Worm (Caenorhabditis elegans) whole organism, L3 larva: ENCODE measurements around the gene T25E4.2.

Experiments
- R02D3.7 ChIP-seq: fragments of 150-350 bp; optimal IDR thresholded peaks from 2 replicates; lab custom pipeline; 2014; ENCODE audit warnings: missing biosample characterization, missing genetic modification characterization
- ceh-16 ChIP-seq: sonication (generic microtip); optimal IDR thresholded peaks from 2 replicates; lab custom pipeline; 2017; ENCODE audit warnings: missing biosample characterization, missing genetic modification characterization
- ceh-28 ChIP-seq: fragments of 150-350 bp; optimal IDR thresholded peaks from 2 replicates; lab custom pipeline; 2014; ENCODE audit warnings: missing biosample characterization, missing genetic modification reagents, missing genetic modification characterization
- ceh-82 ChIP-seq: fragments of 150-350 bp; optimal IDR thresholded peaks from 2 replicates; lab custom pipeline; 2014; ENCODE audit warnings: missing biosample characterization, missing genetic modification characterization
- ceh-9 ChIP-seq: sonication (generic microtip); optimal IDR thresholded peaks from 2 replicates; lab custom pipeline; 2018; ENCODE audit warnings: missing biosample characterization, missing genetic modification characterization
- egl-5 ChIP-seq: fragments of 150-350 bp; optimal IDR thresholded peaks from 2 replicates; lab custom pipeline; 2017; ENCODE audit warnings: missing biosample characterization, missing genetic modification reagents, missing genetic modification characterization, inconsistent platforms
- elt-1 ChIP-seq: fragments of 150-350 bp; optimal IDR thresholded peaks from 2 replicates; lab custom pipeline; 2014; ENCODE audit warnings: missing biosample characterization, missing genetic modification characterization
- elt-2 ChIP-seq: sonication (generic microtip); optimal IDR thresholded peaks from 2 replicates; lab custom pipeline; 2016; ENCODE audit warnings: missing genetic modification reagents, mild to moderate bottlenecking, missing genetic modification characterization, missing compliant biosample characterization
- elt-3 ChIP-seq, 3 experiments: fragments of 150-350 bp in 1 of 3; sonication (generic microtip) in 2 of 3; optimal IDR thresholded peaks; 2 replicates in 2 of 3; 4 replicates in 1 of 3; lab custom pipeline; 2014 to 2017; ENCODE audit warnings: missing biosample characterization in 3 of 3, missing genetic modification characterization in 3 of 3
- eor-1 ChIP-seq, 2 experiments: fragments of 150-350 bp; optimal IDR thresholded peaks; 2 replicates each; lab custom pipeline; 2014 to 2018; ENCODE audit warnings: missing biosample characterization in 2 of 2, missing genetic modification characterization in 2 of 2
- fkh-10 ChIP-seq: sonication (generic microtip); optimal IDR thresholded peaks from 2 replicates; lab custom pipeline; 2017; ENCODE audit warnings: missing biosample characterization, missing genetic modification reagents, missing genetic modification characterization
- hmg-11 ChIP-seq: sonication (generic microtip); optimal IDR thresholded peaks from 2 replicates; lab custom pipeline; 2016; ENCODE audit warnings: missing genetic modification characterization, missing compliant biosample characterization
- jun-1 ChIP-seq: fragments of 150-350 bp; optimal IDR thresholded peaks from 2 replicates; lab custom pipeline; 2014; ENCODE audit warnings: missing biosample characterization, missing genetic modification reagents, missing genetic modification characterization
- mdl-1 ChIP-seq: fragments of 150-350 bp; optimal IDR thresholded peaks from 2 replicates; lab custom pipeline; 2014; ENCODE audit warnings: missing biosample characterization, missing genetic modification characterization
- mml-1 ChIP-seq: fragments of 150-350 bp; sonication (generic microtip); optimal IDR thresholded peaks from 3 replicates; lab custom pipeline; 2014; ENCODE audit warnings: missing biosample characterization, missing genetic modification characterization
- nfya-1 ChIP-seq: sonication (generic microtip); optimal IDR thresholded peaks from 2 replicates; lab custom pipeline; 2017; ENCODE audit warnings: missing genetic modification characterization, mild to moderate bottlenecking, missing compliant biosample characterization, antibody characterized with exemption, moderate library complexity; ENCODE audit not compliant: insufficient read depth
- nhr-11 ChIP-seq: fragments of 150-350 bp; optimal IDR thresholded peaks from 2 replicates; lab custom pipeline; 2014; ENCODE audit warnings: missing biosample characterization, missing genetic modification characterization
- nhr-23 ChIP-seq: fragments of 150-350 bp; optimal IDR thresholded peaks from 2 replicates; lab custom pipeline; 2014; ENCODE audit warnings: missing biosample characterization, missing genetic modification reagents, missing genetic modification characterization
- nhr-237 ChIP-seq: fragments of 150-350 bp; optimal IDR thresholded peaks from 2 replicates; lab custom pipeline; 2014; ENCODE audit warnings: missing biosample characterization, missing genetic modification characterization
- nhr-25 ChIP-seq: sonication (generic microtip); optimal IDR thresholded peaks from 2 replicates; lab custom pipeline; 2017; ENCODE audit warnings: missing biosample characterization, missing genetic modification characterization
- nhr-28 ChIP-seq: fragments of 150-350 bp; optimal IDR thresholded peaks from 2 replicates; lab custom pipeline; 2014; ENCODE audit warnings: missing biosample characterization, missing genetic modification characterization
- nhr-67 ChIP-seq: fragments of 150-350 bp; optimal IDR thresholded peaks from 2 replicates; lab custom pipeline; 2014; ENCODE audit warnings: missing biosample characterization, missing genetic modification characterization
- nhr-76 ChIP-seq: fragments of 150-350 bp; sonication (generic microtip); optimal IDR thresholded peaks from 5 replicates; lab custom pipeline; 2014; ENCODE audit warnings: missing biosample characterization, missing genetic modification characterization
- pha-4 ChIP-seq: fragments of 150-350 bp; optimal IDR thresholded peaks from 2 replicates; lab custom pipeline; 2014; ENCODE audit warnings: missing biosample characterization, missing genetic modification reagents, missing genetic modification characterization
- pqm-1 ChIP-seq: fragments of 150-350 bp; optimal IDR thresholded peaks from 2 replicates; lab custom pipeline; 2017; ENCODE audit warnings: missing biosample characterization, missing genetic modification characterization, inconsistent platforms
- sea-2 ChIP-seq: fragments of 150-350 bp; sonication (generic microtip); optimal IDR thresholded peaks from 4 replicates; lab custom pipeline; 2014; ENCODE audit warnings: missing biosample characterization, missing genetic modification reagents, missing genetic modification characterization
- skn-1 ChIP-seq: fragments of 150-350 bp; optimal IDR thresholded peaks from 2 replicates; lab custom pipeline; 2014; ENCODE audit warnings: missing biosample characterization, missing genetic modification characterization
- snpc-4 ChIP-seq: fragments of 150-350 bp; optimal IDR thresholded peaks from 2 replicates; lab custom pipeline; 2014; ENCODE audit warnings: missing biosample characterization, missing genetic modification characterization
- tbx-2 ChIP-seq: sonication (generic microtip); optimal IDR thresholded peaks from 2 replicates; lab custom pipeline; 2016; ENCODE audit warnings: mild to moderate bottlenecking, missing genetic modification characterization, missing compliant biosample characterization
- unc-39 ChIP-seq: sonication (generic microtip); optimal IDR thresholded peaks from 4 replicates; lab custom pipeline; 2017; ENCODE audit warnings: missing biosample characterization, missing genetic modification characterization
- unc-62 ChIP-seq: fragments of 150-350 bp; sonication (generic microtip); optimal IDR thresholded peaks from 4 replicates; lab custom pipeline; 2014; ENCODE audit warnings: missing biosample characterization, missing genetic modification reagents, missing genetic modification characterization
- zag-1 ChIP-seq: fragments of 150-350 bp; optimal IDR thresholded peaks from 2 replicates; lab custom pipeline; 2014; ENCODE audit warnings: missing biosample characterization, missing genetic modification characterization
- ztf-11 ChIP-seq: fragments of 150-350 bp; optimal IDR thresholded peaks from 2 replicates; lab custom pipeline; 2014; ENCODE audit warnings: missing biosample characterization, missing genetic modification characterization
- ztf-4 ChIP-seq: fragments of 150-350 bp; optimal IDR thresholded peaks from 2 replicates; lab custom pipeline; 2014; ENCODE audit warnings: missing biosample characterization, missing genetic modification characterization

The T25E4.2 gene

ce11 chrII:5591558-5591957, 9.3 kb upstream of the T25E4.2 start:
- TF ChIP-seq mml-1 (no peak), sea-2 (GFP tag; lab: Kevin White, UChicago) (no peak), ztf-4 (tag; lab: Kevin White, UChicago) (no peak), R02D3.7 (tag; lab: Kevin White, UChicago) (no peak), ceh-28 (tag; lab: Kevin White, UChicago) (no peak), elt-2 (tag; lab: Kevin White, UChicago) (no peak), nhr-23 (no peak), nhr-28 (no peak), zag-1 (tag; lab: Kevin White, UChicago) (no peak), unc-62 (GFP tag; lab: Kevin White, UChicago) (no peak), tbx-2 (tag; lab: Kevin White, UChicago) (no peak), elt-1 (no peak)
- TF ChIP-seq, all 47 proteins: peak for 0

- TF ChIP-seq nhr-11 (tag; lab: Kevin White, UChicago) (no peak), elt-2 (tag; lab: Kevin White, UChicago) (peak; percentile 5)
Observed at ce11 chrII:5589690-5590089, 7.5 kb upstream of the T25E4.2 start, which contains the start of gene C17G10.13. C17G10.13 (minus strand) TSS chrII:5589790.

ce11 chrII:5587794-5588193, 5.6 kb upstream of the T25E4.2 start:
- no peak for TF ChIP-seq jun-1 (tag; lab: Kevin White, UChicago)
- TF ChIP-seq nhr-76, result no peak
- TF ChIP-seq nfya-1 (tag; lab: Kevin White, UChicago), result no peak
- no peak for TF ChIP-seq skn-1
- no peak for TF ChIP-seq ztf-11 (tag; lab: Kevin White, UChicago)

ce11 chrII:5585788-5586187, 3.6 kb upstream of the T25E4.2 start, which contains the start of gene lys-8:
lys-8 (plus strand) TSS chrII:5586178.
- TF ChIP-seq nhr-67 (no peak), elt-2 (tag; lab: Kevin White, UChicago) (peak; percentile 100), nhr-237 (no peak), eor-1 (tag; optimal IDR thresholded peaks at IDR 0.05; lab: Kevin White, UChicago) (no peak), pha-4 (tag; lab: Kevin White, UChicago) (peak; percentile 65), ceh-82 (tag; lab: Kevin White, UChicago) (no peak), pqm-1 (peak; percentile 97), egl-5 (no peak), jun-1 (tag; lab: Kevin White, UChicago) (peak; percentile 52), skn-1 (no peak), fkh-10 (GFP tag; lab: Kevin White, UChicago) (no peak), unc-39 (tag; lab: Kevin White, UChicago) (no peak), mml-1 (no peak), hmg-11 (no peak), snpc-4 (peak; percentile 13)

- TF ChIP-seq pha-4 (tag; lab: Kevin White, UChicago), result peak; percentile 58
- TF ChIP-seq eor-1 (tag; optimal IDR thresholded peaks at IDR 0.05; lab: Kevin White, UChicago), result no peak
Observed at ce11 chrII:5579236-5579635, 3.0 kb downstream of the T25E4.2 start.

ce11 chrII:5578714-5579113, 3.5 kb downstream of the T25E4.2 start:
- TF ChIP-seq ztf-4 (tag; lab: Kevin White, UChicago) (no peak), sea-2 (GFP tag; lab: Kevin White, UChicago) (no peak), nhr-25 (tag; lab: Kevin White, UChicago) (no peak), nfya-1 (tag; lab: Kevin White, UChicago) (no peak), mdl-1 (no peak), unc-39 (tag; lab: Kevin White, UChicago) (no peak), ceh-16 (no peak), elt-3 (tag; optimal IDR thresholded peaks at IDR 0.05; lab: Kevin White, UChicago) (no peak), nhr-67 (no peak), mml-1 (no peak), egl-5 (no peak), ceh-9 (tag; lab: Kevin White, UChicago) (no peak)
